Fruit fly (Drosophila melanogaster) whole organism, embryonic: ENCODE measurements around the gene CG17801.

Experiments used
- Bteb2 ChIP-seq: fragments of 200-800 bp; sonication (Bioruptor generic); optimal IDR thresholded peaks from 2 replicates; lab custom pipeline; 2016; ENCODE audit warnings: missing biosample characterization, missing genetic modification characterization
- CG10267 ChIP-seq: fragments of 200-800 bp; sonication (Bioruptor generic); optimal IDR thresholded peaks from 2 replicates; lab custom pipeline; 2018; ENCODE audit warnings: missing biosample characterization, mild to moderate bottlenecking, missing genetic modification characterization, moderate library complexity
- CG10959 ChIP-seq: fragments of 200-800 bp; sonication (Bioruptor generic); IDR thresholded peaks from 2 replicates; pipeline ENCODE4 v1.3.6; 2022; ENCODE audit warnings: missing biosample characterization, missing genetic modification characterization
- CG14860 ChIP-seq: fragments of 200-800 bp; sonication (Bioruptor generic); IDR thresholded peaks from 3 replicates; pipeline ENCODE4 v1.3.6; 2022; ENCODE audit warnings: missing biosample characterization, missing genetic modification characterization; ENCODE audit not compliant: partially characterized antibody
- CG14965 ChIP-seq: fragments of 200-800 bp; sonication (Bioruptor generic); optimal IDR thresholded peaks from 2 replicates; lab custom pipeline; 2016; ENCODE audit warnings: missing biosample characterization, missing genetic modification characterization, borderline replicate concordance
- CG15269 ChIP-seq: fragments of 200-800 bp; sonication (Bioruptor generic); optimal IDR thresholded peaks from 2 replicates; lab custom pipeline; 2018; ENCODE audit warnings: missing biosample characterization, mild to moderate bottlenecking, missing genetic modification characterization, moderate library complexity
- CG17186 ChIP-seq: fragments of 200-800 bp; sonication (Bioruptor generic); optimal IDR thresholded peaks from 3 replicates; lab custom pipeline; 2017; ENCODE audit warnings: missing biosample characterization, missing genetic modification reagents, missing genetic modification characterization
- CG17359 ChIP-seq: fragments of 200-800 bp; sonication (Bioruptor generic); optimal IDR thresholded peaks from 3 replicates; lab custom pipeline; 2018; ENCODE audit warnings: missing biosample characterization, mild to moderate bottlenecking, missing genetic modification characterization, moderate library complexity
- CG17361 ChIP-seq: fragments of 200-800 bp; sonication (Bioruptor generic); IDR thresholded peaks from 3 replicates; pipeline ENCODE4 v1.3.6; 2022; ENCODE audit warnings: missing biosample characterization, missing genetic modification characterization
- CG17612 ChIP-seq: fragments of 200-800 bp; sonication (Bioruptor generic); IDR thresholded peaks from 2 replicates; pipeline ENCODE4 v1.3.6; 2022; ENCODE audit warnings: missing biosample characterization, missing genetic modification characterization
- CG18619 ChIP-seq: fragments of 200-800 bp; sonication (Bioruptor generic); optimal IDR thresholded peaks from 3 replicates; lab custom pipeline; 2017; ENCODE audit warnings: missing biosample characterization, mild to moderate bottlenecking, missing genetic modification characterization
- CG2129 ChIP-seq: fragments of 200-800 bp; sonication (Bioruptor generic); IDR thresholded peaks from 2 replicates; pipeline ENCODE4 v1.3.6; 2022; ENCODE audit warnings: missing biosample characterization, missing genetic modification characterization; ENCODE audit not compliant: partially characterized antibody
- CG3163 ChIP-seq: fragments of 200-800 bp; sonication (Bioruptor generic); optimal IDR thresholded peaks from 3 replicates; lab custom pipeline; 2016; ENCODE audit warnings: missing biosample characterization, missing genetic modification characterization
- CG4328 ChIP-seq: fragments of 200-800 bp; sonication (Bioruptor generic); optimal IDR thresholded peaks from 3 replicates; lab custom pipeline; 2017; ENCODE audit warnings: missing biosample characterization, missing genetic modification reagents, missing genetic modification characterization
- CG4617 ChIP-seq: fragments of 200-800 bp; sonication (Bioruptor generic); optimal IDR thresholded peaks from 3 replicates; lab custom pipeline; 2016; ENCODE audit warnings: missing biosample characterization, missing genetic modification characterization, borderline replicate concordance
- CG4730 ChIP-seq: fragments of 200-800 bp; sonication (Bioruptor generic); IDR thresholded peaks from 2 replicates; pipeline ENCODE4 v1.3.6; 2022; ENCODE audit warnings: missing biosample characterization, missing genetic modification characterization
- CG4820 ChIP-seq: fragments of 200-800 bp; sonication (Bioruptor generic); optimal IDR thresholded peaks from 3 replicates; lab custom pipeline; 2016; ENCODE audit warnings: missing biosample characterization, missing genetic modification characterization
- CG4854 ChIP-seq: fragments of 200-800 bp; sonication (Bioruptor generic); optimal IDR thresholded peaks from 2 replicates; lab custom pipeline; 2016; ENCODE audit warnings: missing biosample characterization, missing genetic modification characterization, inconsistent platforms
- CG5953 ChIP-seq: fragments of 200-800 bp; sonication (Bioruptor generic); IDR thresholded peaks from 2 replicates; pipeline ENCODE4 v1.3.6; 2022; ENCODE audit warnings: missing biosample characterization, missing genetic modification characterization
- CG6175 ChIP-seq: fragments of 200-800 bp; sonication (Bioruptor generic); IDR thresholded peaks from 3 replicates; pipeline ENCODE4 v1.3.6; 2022; ENCODE audit warnings: missing biosample characterization, missing genetic modification characterization
- CG9609 ChIP-seq: fragments of 200-800 bp; sonication (Bioruptor generic); optimal IDR thresholded peaks from 3 replicates; lab custom pipeline; 2016; ENCODE audit warnings: missing biosample characterization, missing genetic modification characterization
- CG9727 ChIP-seq: fragments of 200-800 bp; sonication (Bioruptor generic); optimal IDR thresholded peaks from 3 replicates; lab custom pipeline; 2017; ENCODE audit warnings: missing biosample characterization, mild to moderate bottlenecking, missing genetic modification characterization
- D19A ChIP-seq: fragments of 200-800 bp; optimal IDR thresholded peaks from 3 replicates; lab custom pipeline; 2019; ENCODE audit warnings: missing biosample characterization, mild to moderate bottlenecking, missing genetic modification characterization, moderate library complexity
- Deaf1 ChIP-seq: fragments of 200-800 bp; optimal IDR thresholded peaks from 3 replicates; lab custom pipeline; 2019; ENCODE audit warnings: missing biosample characterization, mild to moderate bottlenecking, missing genetic modification characterization, moderate library complexity
- Dll ChIP-seq: fragments of 200-800 bp; sonication (Bioruptor generic); IDR thresholded peaks from 4 replicates; pipeline ENCODE4 v1.3.6; 2022; ENCODE audit warnings: missing biosample characterization, missing genetic modification characterization; ENCODE audit not compliant: partially characterized antibody
- Hr78 ChIP-seq, 2 experiments: fragments of 200-800 bp in 1 of 2; fragments of >200 bp in 1 of 2; sonication (Bioruptor generic) in 1 of 2; optimal IDR thresholded peaks; 2 replicates each; lab custom pipeline; 2017 to 2019; ENCODE audit warnings: missing biosample characterization in 2 of 2, missing genetic modification characterization in 2 of 2, mild to moderate bottlenecking in 1 of 2, moderate library complexity in 1 of 2
- Hsf ChIP-seq: fragments of 200-800 bp; sonication (Bioruptor generic); optimal IDR thresholded peaks from 3 replicates; lab custom pipeline; 2016; ENCODE audit warnings: missing biosample characterization, missing genetic modification characterization
- Jarid2 ChIP-seq: fragments of 200-800 bp; sonication (Bioruptor generic); optimal IDR thresholded peaks from 3 replicates; lab custom pipeline; 2017; ENCODE audit warnings: mild to moderate bottlenecking, missing biosample characterization, missing genetic modification reagents, missing genetic modification characterization
- Meics ChIP-seq: fragments of 200-800 bp; sonication (Bioruptor generic); optimal IDR thresholded peaks from 2 replicates; lab custom pipeline; 2017; ENCODE audit warnings: missing biosample characterization, mild to moderate bottlenecking, missing genetic modification characterization
- NC2α ChIP-seq: fragments of 200-800 bp; sonication (Bioruptor generic); optimal IDR thresholded peaks from 2 replicates; lab custom pipeline; 2016; ENCODE audit warnings: missing biosample characterization, missing genetic modification characterization
- NFAT ChIP-seq: fragments of 200-800 bp; sonication (Bioruptor generic); IDR thresholded peaks from 2 replicates; pipeline ENCODE4 v1.3.6; 2022; ENCODE audit warnings: missing biosample characterization, missing genetic modification characterization
- Opbp ChIP-seq: fragments of 200-800 bp; sonication (Bioruptor generic); IDR thresholded peaks from 3 replicates; pipeline ENCODE4 v1.3.6; 2022; ENCODE audit warnings: missing biosample characterization, missing genetic modification characterization; ENCODE audit not compliant: partially characterized antibody
- Ssrp ChIP-seq: fragments of 200-800 bp; sonication (Bioruptor generic); optimal IDR thresholded peaks from 2 replicates; lab custom pipeline; 2018; ENCODE audit warnings: missing biosample characterization, mild to moderate bottlenecking, missing genetic modification characterization, moderate library complexity
- ab ChIP-seq: fragments of 200-800 bp; sonication (Bioruptor generic); optimal IDR thresholded peaks from 2 replicates; lab custom pipeline; 2016; ENCODE audit warnings: missing biosample characterization, missing genetic modification characterization
- ac ChIP-seq: fragments of 200-800 bp; sonication (Bioruptor generic); optimal IDR thresholded peaks from 3 replicates; lab custom pipeline; 2017; ENCODE audit warnings: missing biosample characterization, mild to moderate bottlenecking, missing genetic modification characterization
- bab2 ChIP-seq: fragments of 200-800 bp; sonication (Bioruptor generic); optimal IDR thresholded peaks from 2 replicates; lab custom pipeline; 2016; ENCODE audit warnings: missing biosample characterization, missing genetic modification characterization
- bcd ChIP-seq: fragments of 200-800 bp; sonication (Bioruptor generic); optimal IDR thresholded peaks from 2 replicates; lab custom pipeline; 2017; ENCODE audit warnings: missing biosample characterization, mild to moderate bottlenecking, missing genetic modification characterization
- br ChIP-seq: fragments of >200 bp; optimal IDR thresholded peaks from 2 replicates; lab custom pipeline; 2017
- en ChIP-seq: fragments of 200-800 bp; sonication (Bioruptor generic); optimal IDR thresholded peaks from 2 replicates; lab custom pipeline; 2016; ENCODE audit warnings: missing biosample characterization, missing genetic modification characterization
- fd96Cb ChIP-seq: fragments of 200-800 bp; sonication (Bioruptor generic); optimal IDR thresholded peaks from 2 replicates; lab custom pipeline; 2018; ENCODE audit warnings: missing biosample characterization, mild to moderate bottlenecking, missing genetic modification characterization, moderate library complexity
- inv ChIP-seq: fragments of 200-800 bp; sonication (Bioruptor generic); IDR thresholded peaks from 2 replicates; pipeline ENCODE4 v1.3.6; 2022; ENCODE audit warnings: missing biosample characterization, missing genetic modification characterization; ENCODE audit not compliant: partially characterized antibody
- kay ChIP-seq: fragments of 200-800 bp; sonication (Bioruptor generic); optimal IDR thresholded peaks from 2 replicates; lab custom pipeline; 2016; ENCODE audit warnings: missing biosample characterization, missing genetic modification characterization
- pum ChIP-seq: fragments of 200-800 bp; sonication (Bioruptor generic); optimal IDR thresholded peaks from 2 replicates; lab custom pipeline; 2016; ENCODE audit warnings: missing biosample characterization, missing genetic modification characterization
- sna ChIP-seq: fragments of 200-800 bp; sonication (Bioruptor generic); IDR thresholded peaks from 2 replicates; pipeline ENCODE4 v1.3.6; 2022; ENCODE audit warnings: missing biosample characterization, missing genetic modification characterization; ENCODE audit not compliant: partially characterized antibody
- stc ChIP-seq: fragments of 200-800 bp; sonication (Bioruptor generic); IDR thresholded peaks from 2 replicates; pipeline ENCODE4 v1.3.6; 2022; ENCODE audit warnings: missing biosample characterization, missing genetic modification characterization
- tna ChIP-seq: fragments of 200-800 bp; sonication (Bioruptor generic); IDR thresholded peaks from 2 replicates; pipeline ENCODE4 v1.3.6; 2022; ENCODE audit warnings: missing biosample characterization, missing genetic modification characterization; ENCODE audit not compliant: partially characterized antibody
- trem ChIP-seq: fragments of 200-800 bp; optimal IDR thresholded peaks from 3 replicates; lab custom pipeline; 2019; ENCODE audit warnings: missing biosample characterization, mild to moderate bottlenecking, missing genetic modification characterization, moderate library complexity
- tup ChIP-seq: fragments of 200-800 bp; sonication (Bioruptor generic); optimal IDR thresholded peaks from 2 replicates; lab custom pipeline; 2016; ENCODE audit warnings: missing biosample characterization, mild to moderate bottlenecking, missing genetic modification characterization, moderate library complexity
- usp ChIP-seq: fragments of >200 bp; optimal IDR thresholded peaks from 2 replicates; lab custom pipeline; 2017; ENCODE audit warnings: missing biosample characterization, missing genetic modification characterization
- zfh2 ChIP-seq: fragments of 200-800 bp; sonication (Bioruptor generic); optimal IDR thresholded peaks from 2 replicates; lab custom pipeline; 2016; ENCODE audit warnings: missing biosample characterization, missing genetic modification characterization

Gene CG17801

dm6 chr3R:17798211-17798737, 8.6 kb downstream of the CG17801 start, which contains the start of gene CG7379 (continued):
- TF ChIP-seq CG15269 (peak; percentile 66), CG18619 (GFP tag; lab: Kevin White, UChicago) (peak; percentile 79), CG17359 (tag; lab: Kevin White, UChicago) (peak; percentile 73), CG14965 (GFP tag; lab: Kevin White, UChicago) (no peak), inv (GFP tag; lab: Robert Waterston, UW) (no peak), tup (GFP tag; lab: Kevin White, UChicago) (peak; percentile 86), CG10267 (tag; lab: Kevin White, UChicago) (peak; percentile 100), en (GFP tag; lab: Kevin White, UChicago) (peak; percentile 5), bcd (peak; percentile 85), CG5953 (GFP tag; lab: Robert Waterston, UW) (peak; percentile 67), NC2α (GFP tag; lab: Kevin White, UChicago) (peak; percentile 59), CG10959 (GFP tag; lab: Robert Waterston, UW) (0 out of 2 replicates have a peak, but pooled peaks have one; percentile 26), NFAT (GFP tag; lab: Robert Waterston, UW) (peak; percentile 93), usp (GFP tag; lab: Kevin White, UChicago) (no peak), CG9609 (peak; percentile 82), CG17186 (GFP tag; lab: Kevin White, UChicago) (peak; percentile 61), zfh2 (GFP tag; lab: Kevin White, UChicago) (peak; percentile 94), CG4730 (GFP tag; lab: Robert Waterston, UW) (peak; percentile 62), Dll (peak; percentile 30; the same call in 1 of the 4 replicates), CG4617 (GFP tag; lab: Kevin White, UChicago) (peak; percentile 84), Jarid2 (no peak), CG14860 (GFP tag; lab: Robert Waterston, UW) (no peak), Deaf1 (tag; lab: Kevin White, UChicago) (peak; percentile 52), ac (GFP tag; lab: Kevin White, UChicago) (no peak), fd96Cb (tag; lab: Kevin White, UChicago) (peak; percentile 39), br (no peak), ab (peak; percentile 24), CG9727 (GFP tag; lab: Kevin White, UChicago) (peak; percentile 64), CG6175 (peak; percentile 71; the same call in 1 of the 3 replicates), CG4854 (GFP tag; lab: Kevin White, UChicago) (peak; percentile 83), trem (tag; lab: Kevin White, UChicago) (peak; percentile 73), Bteb2 (GFP tag; lab: Kevin White, UChicago) (peak; percentile 78), pum (GFP tag; lab: Kevin White, UChicago) (peak; percentile 77), bab2 (GFP tag; lab: Kevin White, UChicago) (peak; percentile 88), Ssrp (tag; lab: Kevin White, UChicago) (peak; percentile 60), Meics (GFP tag; lab: Kevin White, UChicago) (peak; percentile 76), kay (GFP tag; lab: Kevin White, UChicago) (peak; percentile 83), D19A (peak; percentile 42), sna (GFP tag; lab: Robert Waterston, UW) (no peak), CG2129 (GFP tag; lab: Robert Waterston, UW) (no peak), CG3163 (peak; percentile 62), CG4820 (peak; percentile 88), CG4328 (GFP tag; lab: Kevin White, UChicago) (peak; percentile 74), Opbp (GFP tag; lab: Robert Waterston, UW) (peak; percentile 45; the same call in 1 of the 3 replicates), tna (GFP tag; lab: Robert Waterston, UW) (no peak), CG17612 (GFP tag; lab: Robert Waterston, UW) (no peak), stc (no peak), Hsf (GFP tag; lab: Kevin White, UChicago) (peak; percentile 88), CG17361 (GFP tag; lab: Robert Waterston, UW) (peak; percentile 86), Hr78 (GFP tag; optimal IDR thresholded peaks at IDR 0.05; lab: Kevin White, UChicago) (no peak)
